Fruit fly (Drosophila melanogaster): ENCODE data around the gene CG43679.

DNA sequence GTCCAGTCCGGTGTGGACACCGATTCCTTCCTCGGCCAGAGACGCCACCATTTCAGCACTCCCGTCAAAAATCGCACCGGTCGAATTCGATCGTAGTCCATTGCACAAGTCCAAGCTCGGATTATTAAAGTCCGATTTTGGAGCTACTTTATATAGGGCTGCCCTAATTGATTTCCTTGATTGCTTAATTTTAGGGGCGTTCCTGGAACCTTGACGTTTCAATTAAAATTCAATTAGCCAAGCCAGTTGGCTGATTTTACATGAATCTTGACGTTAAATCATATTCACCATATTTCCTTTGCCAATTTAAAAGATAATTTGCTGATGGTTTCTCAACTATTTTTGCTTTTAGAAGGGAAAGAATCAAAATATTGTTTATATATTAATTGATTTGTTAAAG is 27.1 kb upstream of the CG43679 start, which contains the start of gene Or71a:
- TF ChIP-seq CG15336 (GFP tag; IDR thresholded peaks at IDR 0.05) (no peak), Hr38 (GFP tag; optimal IDR thresholded peaks at IDR 0.05) (no peak)

Measured in whole organism, prepupa.